Fruit fly (Drosophila melanogaster): ENCODE results near the gene Ctr1A.

Gene Ctr1A

dm6 chrX:6706570-6707306, 45.3 kb downstream of the Ctr1A start:
- TF ChIP-seq psq (optimal IDR thresholded peaks at IDR 0.05) (no peak), Sin3A (optimal IDR thresholded peaks at IDR 0.05) (no peak), insv (optimal IDR thresholded peaks at IDR 0.05) (no peak), ttk (optimal IDR thresholded peaks at IDR 0.05) (no peak), h (optimal IDR thresholded peaks at IDR 0.05) (no peak), Myc (optimal IDR thresholded peaks at IDR 0.05) (no peak)

- TF ChIP-seq ttk (optimal IDR thresholded peaks at IDR 0.05), result no peak
- TF ChIP-seq insv (optimal IDR thresholded peaks at IDR 0.05), result no peak
- TF ChIP-seq h (optimal IDR thresholded peaks at IDR 0.05), result no peak
- no peak for TF ChIP-seq psq (optimal IDR thresholded peaks at IDR 0.05)
Measured at dm6 chrX:6708138-6708537, 46.7 kb downstream of the Ctr1A start.

dm6 chrX:6708580-6709199, 47.2 kb downstream of the Ctr1A start:
- TF ChIP-seq Myc (optimal IDR thresholded peaks at IDR 0.05) (no peak), Sin3A (optimal IDR thresholded peaks at IDR 0.05) (no peak)

dm6 chrX:6709252-6710037, 48.0 kb downstream of the Ctr1A start:
- TF ChIP-seq h (optimal IDR thresholded peaks at IDR 0.05), result no peak
- TF ChIP-seq insv (optimal IDR thresholded peaks at IDR 0.05), result no peak
- no peak for TF ChIP-seq Sin3A (optimal IDR thresholded peaks at IDR 0.05)

- TF ChIP-seq ttk (optimal IDR thresholded peaks at IDR 0.05) (no peak), psq (optimal IDR thresholded peaks at IDR 0.05) (no peak), Myc (optimal IDR thresholded peaks at IDR 0.05) (no peak), insv (optimal IDR thresholded peaks at IDR 0.05) (no peak), h (optimal IDR thresholded peaks at IDR 0.05) (no peak), Sin3A (optimal IDR thresholded peaks at IDR 0.05) (no peak)
Measured at dm6 chrX:6710258-6710657, 48.8 kb downstream of the Ctr1A start.

- no peak for TF ChIP-seq ttk (optimal IDR thresholded peaks at IDR 0.05)
- TF ChIP-seq h (optimal IDR thresholded peaks at IDR 0.05), result no peak
- no peak for TF ChIP-seq psq (optimal IDR thresholded peaks at IDR 0.05)
- TF ChIP-seq Sin3A (optimal IDR thresholded peaks at IDR 0.05), result no peak
- no peak for TF ChIP-seq Myc (optimal IDR thresholded peaks at IDR 0.05)
- no peak for TF ChIP-seq insv (optimal IDR thresholded peaks at IDR 0.05)
Measured at dm6 chrX:6710665-6711064, 49.2 kb downstream of the Ctr1A start.

- no peak for TF ChIP-seq h (optimal IDR thresholded peaks at IDR 0.05)
Measured at dm6 chrX:6711295-6711694, 49.8 kb downstream of the Ctr1A start.

- no peak for TF ChIP-seq Sin3A (optimal IDR thresholded peaks at IDR 0.05)
- no peak for TF ChIP-seq insv (optimal IDR thresholded peaks at IDR 0.05)
- TF ChIP-seq h (optimal IDR thresholded peaks at IDR 0.05), result no peak
- TF ChIP-seq ttk (optimal IDR thresholded peaks at IDR 0.05), result no peak
- TF ChIP-seq Myc (optimal IDR thresholded peaks at IDR 0.05), result no peak
- TF ChIP-seq psq (optimal IDR thresholded peaks at IDR 0.05), result no peak
Measured at dm6 chrX:6716170-6716569, 54.7 kb downstream of the Ctr1A start.
